Worm (Caenorhabditis elegans) whole organism, L2 larva: Measurements from ENCODE around the gene C25F9.2.

Experiments used
- ama-1 ChIP-seq: fragments of 150-350 bp; optimal IDR thresholded peaks from 2 replicates; lab custom pipeline; 2018; ENCODE audit warnings: inconsistent platforms
- lin-13 ChIP-seq: fragments of 150-350 bp; optimal IDR thresholded peaks from 2 replicates; lab custom pipeline; 2014; ENCODE audit warnings: missing biosample characterization, missing genetic modification reagents, missing genetic modification characterization
- unc-39 ChIP-seq: fragments of 150-350 bp; optimal IDR thresholded peaks from 2 replicates; lab custom pipeline; 2014; ENCODE audit warnings: missing biosample characterization, missing genetic modification characterization

ce11 chrV:19445442-19445841 lies 24.2 kb downstream of the C25F9.2 start, which contains the start of gene M04C3.1:
- TF ChIP-seq unc-39 (tag; lab: Kevin White, UChicago), result no peak
- no peak for TF ChIP-seq ama-1 (lab: Kevin White, UChicago)
- no peak for TF ChIP-seq lin-13 (GFP tag; lab: Kevin White, UChicago)
